Worm (Caenorhabditis elegans) whole organism, midembryonic: ENCODE results near the gene clec-180.

Experiments
- T22C8.4 ChIP-seq: fragments of 200-800 bp; sonication (Bioruptor generic); IDR thresholded peaks from 2 replicates; pipeline ENCODE4 v1.3.6; 2022; ENCODE audit warnings: missing genetic modification characterization, missing compliant biosample characterization
- cog-1 ChIP-seq: sonication (generic microtip); optimal IDR thresholded peaks from 2 replicates; lab custom pipeline; 2016; ENCODE audit warnings: missing genetic modification characterization, missing compliant biosample characterization
- flt-1 ChIP-seq: fragments of 200-800 bp; sonication (Bioruptor generic); IDR thresholded peaks from 2 replicates; pipeline ENCODE4 v1.3.6; 2022; ENCODE audit warnings: missing genetic modification characterization, missing compliant biosample characterization
- klf-2 ChIP-seq: fragments of 200-800 bp; sonication (Bioruptor generic); conservative IDR thresholded peaks from 2 replicates; pipeline ENCODE4 v1.3.6; 2022; ENCODE audit warnings: missing genetic modification reagents, missing genetic modification characterization, missing compliant biosample characterization
- med-1 ChIP-seq: sonication (generic microtip); optimal IDR thresholded peaks from 2 replicates; lab custom pipeline; 2017; ENCODE audit warnings: missing genetic modification characterization, mild to moderate bottlenecking, missing compliant biosample characterization, antibody characterized with exemption, missing genetic modification reagents; ENCODE audit not compliant: insufficient read depth
- ref-1 ChIP-seq: fragments of 200-800 bp; sonication (Bioruptor generic); conservative IDR thresholded peaks from 2 replicates; pipeline ENCODE4 v1.3.6; 2022; ENCODE audit warnings: missing genetic modification reagents, missing genetic modification characterization, missing compliant biosample characterization
- tab-1 ChIP-seq: fragments of 200-800 bp; sonication (Bioruptor generic); IDR thresholded peaks from 2 replicates; pipeline ENCODE4 v1.3.6; 2022; ENCODE audit warnings: missing genetic modification characterization, missing compliant biosample characterization
- ztf-23 ChIP-seq: fragments of 200-800 bp; sonication (Bioruptor generic); IDR thresholded peaks from 2 replicates; pipeline ENCODE4 v1.3.6; 2022; ENCODE audit warnings: missing genetic modification reagents, missing genetic modification characterization, missing compliant biosample characterization
- ztf-29 ChIP-seq: fragments of 200-800 bp; sonication (Bioruptor generic); IDR thresholded peaks from 2 replicates; pipeline ENCODE4 v1.3.6; 2022; ENCODE audit warnings: missing genetic modification reagents, missing genetic modification characterization, missing compliant biosample characterization

- TF ChIP-seq cog-1 (tag; lab: Kevin White, UChicago) = no peak
- no peak for TF ChIP-seq ztf-23 (GFP tag; lab: Robert Waterston, UW)
- TF ChIP-seq med-1 = no peak
- TF ChIP-seq flt-1 (GFP tag; lab: Robert Waterston, UW) = no peak
- TF ChIP-seq klf-2 = no peak
- TF ChIP-seq ztf-29 = no peak
- TF ChIP-seq ref-1 (GFP tag; lab: Robert Waterston, UW) = no peak
- no peak for TF ChIP-seq T22C8.4 (GFP tag; lab: Robert Waterston, UW)
- no peak for TF ChIP-seq tab-1 (GFP tag; lab: Robert Waterston, UW)
Measured at ce11 chrIV:7586972-7587371, 18.3 kb downstream of the clec-180 start.
